Fruit fly (Drosophila melanogaster) whole organism, embryonic: ENCODE data around the gene CG14095.

Experiments used
- Bgb ChIP-seq: fragments of 200-800 bp; sonication (Bioruptor generic); IDR thresholded peaks from 2 replicates; pipeline ENCODE4 v1.3.6; 2022; ENCODE audit warnings: missing biosample characterization, missing genetic modification characterization; ENCODE audit not compliant: partially characterized antibody
- CG11093 ChIP-seq: fragments of 200-800 bp; sonication (Bioruptor generic); IDR thresholded peaks from 3 replicates; pipeline ENCODE4 v1.3.6; 2022; ENCODE audit warnings: missing biosample characterization, missing genetic modification characterization
- CG12236 ChIP-seq: fragments of 200-800 bp; sonication (Bioruptor generic); optimal IDR thresholded peaks from 2 replicates; lab custom pipeline; 2016; ENCODE audit warnings: missing biosample characterization, missing genetic modification characterization
- CG15696 ChIP-seq: fragments of 200-800 bp; sonication (Bioruptor generic); optimal IDR thresholded peaks from 2 replicates; lab custom pipeline; 2019; ENCODE audit warnings: missing biosample characterization, mild to moderate bottlenecking, missing genetic modification characterization, moderate library complexity
- CG1603 ChIP-seq: fragments of 200-800 bp; sonication (Bioruptor generic); optimal IDR thresholded peaks from 2 replicates; lab custom pipeline; 2019; ENCODE audit warnings: missing biosample characterization, mild to moderate bottlenecking, missing genetic modification characterization, moderate library complexity
- CG16815 ChIP-seq: fragments of 200-800 bp; sonication (Bioruptor generic); optimal IDR thresholded peaks from 3 replicates; lab custom pipeline; 2017; ENCODE audit warnings: missing biosample characterization, mild to moderate bottlenecking, missing genetic modification characterization
- CG17361 ChIP-seq: fragments of 200-800 bp; sonication (Bioruptor generic); IDR thresholded peaks from 3 replicates; pipeline ENCODE4 v1.3.6; 2022; ENCODE audit warnings: missing biosample characterization, missing genetic modification characterization
- CG30431 ChIP-seq: fragments of 200-800 bp; sonication (Bioruptor generic); optimal IDR thresholded peaks from 2 replicates; lab custom pipeline; 2017; ENCODE audit warnings: missing biosample characterization, missing genetic modification characterization
- CG31224 ChIP-seq: fragments of 200-800 bp; sonication (Bioruptor generic); IDR thresholded peaks from 2 replicates; pipeline ENCODE4 v1.3.6; 2022; ENCODE audit warnings: missing biosample characterization, missing genetic modification characterization
- CG31441 ChIP-seq: fragments of 200-800 bp; sonication (Bioruptor generic); IDR thresholded peaks from 2 replicates; pipeline ENCODE4 v1.3.6; 2022; ENCODE audit warnings: missing biosample characterization, missing genetic modification characterization
- CG4730 ChIP-seq: fragments of 200-800 bp; sonication (Bioruptor generic); IDR thresholded peaks from 2 replicates; pipeline ENCODE4 v1.3.6; 2022; ENCODE audit warnings: missing biosample characterization, missing genetic modification characterization
- CG6689 ChIP-seq: fragments of 200-800 bp; sonication (Bioruptor generic); IDR thresholded peaks from 2 replicates; pipeline ENCODE4 v1.3.6; 2022; ENCODE audit warnings: missing biosample characterization, missing genetic modification characterization
- CG9215 ChIP-seq: fragments of 200-800 bp; sonication (Bioruptor generic); IDR thresholded peaks from 2 replicates; pipeline ENCODE4 v1.3.6; 2022; ENCODE audit warnings: missing biosample characterization, missing genetic modification characterization
- CG9609 ChIP-seq: fragments of 200-800 bp; sonication (Bioruptor generic); optimal IDR thresholded peaks from 3 replicates; lab custom pipeline; 2016; ENCODE audit warnings: missing biosample characterization, missing genetic modification characterization
- CoRest ChIP-seq: fragments of 200-800 bp; sonication (Bioruptor generic); optimal IDR thresholded peaks from 3 replicates; lab custom pipeline; 2018; ENCODE audit warnings: missing biosample characterization, mild to moderate bottlenecking, missing genetic modification characterization, moderate library complexity
- Dp ChIP-seq: fragments of 200-800 bp; sonication (Bioruptor generic); optimal IDR thresholded peaks from 2 replicates; lab custom pipeline; 2018; ENCODE audit warnings: missing biosample characterization, mild to moderate bottlenecking, missing genetic modification characterization, moderate library complexity
- E2f2 ChIP-seq: fragments of 200-800 bp; sonication (Bioruptor generic); IDR thresholded peaks from 2 replicates; pipeline ENCODE4 v1.3.6; 2022; ENCODE audit warnings: missing biosample characterization, missing genetic modification characterization
- Ets65A ChIP-seq: fragments of 200-800 bp; sonication (Bioruptor generic); peaks from one replicate; lab custom pipeline; 2016; ENCODE audit warnings: missing biosample characterization, missing genetic modification characterization
- H2.0 ChIP-seq: fragments of 200-800 bp; sonication (Bioruptor generic); IDR thresholded peaks from 2 replicates; pipeline ENCODE4 v1.3.6; 2022; ENCODE audit warnings: missing biosample characterization, missing genetic modification characterization
- HLH4C ChIP-seq: fragments of 200-800 bp; sonication (Bioruptor generic); IDR thresholded peaks from 3 replicates; pipeline ENCODE4 v1.3.6; 2022; ENCODE audit warnings: missing biosample characterization, missing genetic modification characterization; ENCODE audit not compliant: partially characterized antibody
- MBD-R2 ChIP-seq: fragments of 200-800 bp; sonication (Bioruptor generic); IDR thresholded peaks from 2 replicates; pipeline ENCODE4 v1.3.6; 2022; ENCODE audit warnings: missing biosample characterization, missing genetic modification characterization
- Max ChIP-seq: fragments of 200-800 bp; sonication (Bioruptor generic); optimal IDR thresholded peaks from 2 replicates; lab custom pipeline; 2016; ENCODE audit warnings: missing biosample characterization, mild to moderate bottlenecking, missing genetic modification characterization
- Oli ChIP-seq: fragments of 200-800 bp; sonication (Bioruptor generic); optimal IDR thresholded peaks from 2 replicates; lab custom pipeline; 2018; ENCODE audit warnings: missing biosample characterization, mild to moderate bottlenecking, missing genetic modification characterization, moderate library complexity
- Sox102F ChIP-seq: fragments of 200-800 bp; sonication (Bioruptor generic); optimal IDR thresholded peaks from 2 replicates; lab custom pipeline; 2018; ENCODE audit warnings: missing biosample characterization, mild to moderate bottlenecking, missing genetic modification characterization, moderate library complexity
- Vsx1 ChIP-seq: fragments of 200-800 bp; sonication (Bioruptor generic); optimal IDR thresholded peaks from 2 replicates; lab custom pipeline; 2017; ENCODE audit warnings: missing biosample characterization, mild to moderate bottlenecking, missing genetic modification characterization, missing genetic modification reagents
- az2 ChIP-seq: fragments of 200-800 bp; sonication (Bioruptor generic); optimal IDR thresholded peaks from 3 replicates; lab custom pipeline; 2016; ENCODE audit warnings: missing biosample characterization, missing genetic modification characterization
- bigmax ChIP-seq: fragments of 200-800 bp; sonication (Bioruptor generic); optimal IDR thresholded peaks from 2 replicates; lab custom pipeline; 2018; ENCODE audit warnings: missing biosample characterization, mild to moderate bottlenecking, missing genetic modification characterization
- chn ChIP-seq: fragments of 200-800 bp; sonication (Bioruptor generic); optimal IDR thresholded peaks from 2 replicates; lab custom pipeline; 2016; ENCODE audit warnings: missing biosample characterization, missing genetic modification characterization
- crp ChIP-seq, 2 experiments: fragments of 200-800 bp; sonication (Bioruptor generic); optimal IDR thresholded peaks; 2 replicates in 1 of 2; 3 replicates in 1 of 2; lab custom pipeline; 2017; ENCODE audit warnings: missing biosample characterization in 2 of 2, missing genetic modification characterization in 2 of 2, mild to moderate bottlenecking in 1 of 2, moderate library complexity in 1 of 2
- cwo ChIP-seq: fragments of 200-800 bp; sonication (Bioruptor generic); optimal IDR thresholded peaks from 3 replicates; lab custom pipeline; 2017; ENCODE audit warnings: missing biosample characterization, missing genetic modification characterization, mild to moderate bottlenecking, moderate library complexity, missing genetic modification reagents
- dysf ChIP-seq: fragments of 200-800 bp; sonication (Bioruptor generic); IDR thresholded peaks from 3 replicates; pipeline ENCODE4 v1.3.6; 2022; ENCODE audit warnings: missing biosample characterization, missing genetic modification characterization
- esg ChIP-seq: fragments of 200-800 bp; sonication (Bioruptor generic); conservative IDR thresholded peaks from 2 replicates; pipeline ENCODE4 v1.3.6; 2022; ENCODE audit warnings: missing biosample characterization, missing genetic modification characterization
- ewg ChIP-seq: fragments of 200-800 bp; sonication (Bioruptor generic); optimal IDR thresholded peaks from 3 replicates; lab custom pipeline; 2017; ENCODE audit warnings: mild to moderate bottlenecking, missing biosample characterization, missing genetic modification reagents, missing genetic modification characterization
- fru ChIP-seq: fragments of >200 bp; optimal IDR thresholded peaks from 2 replicates; lab custom pipeline; 2017
- her ChIP-seq: fragments of 200-800 bp; sonication (Bioruptor generic); optimal IDR thresholded peaks from 2 replicates; lab custom pipeline; 2016; ENCODE audit warnings: missing biosample characterization, missing genetic modification characterization
- jumu ChIP-seq: fragments of 200-800 bp; sonication (Bioruptor generic); optimal IDR thresholded peaks from 3 replicates; lab custom pipeline; 2016; ENCODE audit warnings: missing biosample characterization, missing genetic modification characterization
- knrl ChIP-seq: fragments of 200-800 bp; sonication (Bioruptor generic); IDR thresholded peaks from 3 replicates; pipeline ENCODE4 v1.3.6; 2022; ENCODE audit warnings: missing biosample characterization, missing genetic modification characterization; ENCODE audit not compliant: partially characterized antibody
- lov ChIP-seq, 2 experiments: fragments of 200-800 bp in 1 of 2; fragments of >200 bp in 1 of 2; sonication (Bioruptor generic) in 1 of 2; IDR thresholded peaks in 1 of 2; optimal IDR thresholded peaks in 1 of 2; 2 replicates in 1 of 2; 3 replicates in 1 of 2; pipeline versions ENCODE4 v1.3.6 to Lab custom; 2017 to 2022; ENCODE audit warnings: missing biosample characterization in 1 of 2, missing genetic modification characterization in 1 of 2
- mld ChIP-seq: fragments of 200-800 bp; sonication (Bioruptor generic); IDR thresholded peaks from 3 replicates; pipeline ENCODE4 v1.3.6; 2022; ENCODE audit warnings: missing biosample characterization, missing genetic modification characterization; ENCODE audit not compliant: partially characterized antibody
- nmo ChIP-seq: fragments of 200-800 bp; sonication (Bioruptor generic); optimal IDR thresholded peaks from 2 replicates; lab custom pipeline; 2018; ENCODE audit warnings: missing biosample characterization, mild to moderate bottlenecking, missing genetic modification characterization, moderate library complexity
- phol ChIP-seq: fragments of 200-800 bp; sonication (Bioruptor generic); optimal IDR thresholded peaks from 3 replicates; lab custom pipeline; 2018; ENCODE audit warnings: missing biosample characterization, mild to moderate bottlenecking, missing genetic modification characterization, moderate library complexity
- row ChIP-seq: fragments of 200-800 bp; sonication (Bioruptor generic); IDR thresholded peaks from 3 replicates; pipeline ENCODE4 v1.3.6; 2022; ENCODE audit warnings: missing biosample characterization, missing genetic modification characterization
- sens ChIP-seq: fragments of 200-800 bp; sonication (Bioruptor generic); peaks from one replicate; lab custom pipeline; 2016; ENCODE audit warnings: missing biosample characterization, missing genetic modification characterization
- tgo ChIP-seq: fragments of 200-800 bp; sonication (Bioruptor generic); IDR thresholded peaks from 3 replicates; pipeline ENCODE4 v1.3.6; 2022; ENCODE audit warnings: missing biosample characterization, missing genetic modification characterization
- tio ChIP-seq: fragments of 200-800 bp; sonication (Bioruptor generic); optimal IDR thresholded peaks from 2 replicates; lab custom pipeline; 2017; ENCODE audit warnings: missing biosample characterization, missing genetic modification characterization, inconsistent platforms
- zen ChIP-seq: fragments of 200-800 bp; sonication (Bioruptor generic); optimal IDR thresholded peaks from 3 replicates; lab custom pipeline; 2018; ENCODE audit warnings: missing biosample characterization, mild to moderate bottlenecking, missing genetic modification characterization, moderate library complexity
- zf30C ChIP-seq: fragments of 200-800 bp; sonication (Bioruptor generic); optimal IDR thresholded peaks from 3 replicates; lab custom pipeline; 2018; ENCODE audit warnings: missing biosample characterization, mild to moderate bottlenecking, missing genetic modification characterization

CG14095 gene

DNA sequence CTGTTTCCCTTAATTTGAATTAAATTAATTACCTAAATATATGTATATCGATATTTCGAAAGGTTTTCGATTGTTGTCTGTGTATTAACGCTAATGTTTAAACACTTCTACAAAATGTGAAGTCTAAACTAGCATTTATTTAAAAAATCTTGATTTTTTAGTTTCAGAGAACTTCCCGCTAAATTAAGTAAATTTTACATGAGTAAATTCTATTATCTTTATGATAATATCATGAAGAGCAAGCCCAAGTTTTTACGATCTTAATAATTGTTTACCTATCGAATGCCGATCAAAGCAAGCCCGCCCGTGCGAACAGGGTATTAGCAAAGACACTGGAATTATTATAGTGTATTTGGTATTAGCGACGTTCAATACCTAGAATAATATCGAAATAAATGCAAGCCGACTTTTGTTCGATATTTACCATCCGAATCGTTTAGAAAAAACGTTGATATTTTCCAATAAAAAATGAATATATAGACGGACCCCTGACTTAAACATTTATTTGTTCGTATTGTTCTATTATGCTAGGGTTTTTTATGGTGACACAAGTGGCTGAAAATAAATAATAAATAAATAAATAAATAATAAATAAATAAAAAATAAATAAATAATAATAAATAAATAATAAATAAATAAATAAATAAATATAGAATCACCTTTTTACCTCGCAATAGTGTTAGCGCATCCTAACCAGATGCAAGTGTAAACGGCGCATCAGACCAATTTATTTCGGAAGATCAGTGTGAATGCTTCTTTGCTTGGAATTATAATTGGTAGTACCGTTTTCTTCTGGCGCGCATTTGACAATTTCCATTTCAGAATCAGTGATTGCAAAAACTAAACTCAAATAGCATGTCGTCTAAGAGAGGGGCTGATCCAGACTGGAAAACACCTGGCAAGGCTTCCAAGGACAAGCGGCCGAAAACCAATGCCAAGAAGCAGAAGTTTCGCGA lies 17.9 kb downstream of the CG14095 start, which contains the start of the genes CG33062 and Chd3 (continued):
- TF ChIP-seq Bgb (GFP tag; lab: Robert Waterston, UW), result 0 out of 2 replicates have a peak, but pooled peaks have one; percentile 22
- no peak for TF ChIP-seq cwo
- peak; percentile 22 for TF ChIP-seq Dp (GFP tag; lab: Kevin White, UChicago)
- 0 out of 2 replicates have a peak, but pooled peaks have one; percentile 40 for TF ChIP-seq CG9215 (GFP tag; lab: Robert Waterston, UW)
- TF ChIP-seq CG4730 (GFP tag; lab: Robert Waterston, UW), result 0 out of 2 replicates have a peak, but pooled peaks have one; percentile 9
- TF ChIP-seq MBD-R2, result peak; percentile 32; the same call in 1 of the 2 replicates
- TF ChIP-seq lov (optimal IDR thresholded peaks at IDR 0.05; lab: Kevin White, UChicago), result no peak
- TF ChIP-seq lov (GFP tag; IDR thresholded peaks at IDR 0.05; lab: Robert Waterston, UW), result no peak
- no peak for TF ChIP-seq Max (GFP tag; lab: Kevin White, UChicago)
- TF ChIP-seq nmo, result peak; percentile 69
- peak; percentile 60 for TF ChIP-seq CoRest (tag; lab: Kevin White, UChicago)
- TF ChIP-seq row (GFP tag; lab: Robert Waterston, UW), result peak; percentile 79
- peak; percentile 19 for TF ChIP-seq Oli
- TF ChIP-seq az2, result peak; percentile 13
- 0 out of 2 replicates have a peak, but pooled peaks have one; percentile 20 for TF ChIP-seq CG6689 (GFP tag; lab: Robert Waterston, UW)
- peak; percentile 75; the same call in 2 of the 3 replicates for TF ChIP-seq CG17361 (GFP tag; lab: Robert Waterston, UW)
- TF ChIP-seq CG31441 (GFP tag; lab: Robert Waterston, UW), result no peak
- TF ChIP-seq crp (GFP tag; optimal IDR thresholded peaks at IDR 0.05; lab: Kevin White, UChicago), result no peak
- no peak for TF ChIP-seq tio (GFP tag; lab: Kevin White, UChicago)
- TF ChIP-seq tgo (GFP tag; lab: Robert Waterston, UW), result no peak
- TF ChIP-seq CG30431 (GFP tag; lab: Kevin White, UChicago), result peak; percentile 53
- TF ChIP-seq H2.0 (GFP tag; lab: Robert Waterston, UW), result no peak
- TF ChIP-seq chn (GFP tag; lab: Kevin White, UChicago), result no peak
- TF ChIP-seq esg (GFP tag; lab: Robert Waterston, UW), result 0 out of 2 replicates have a peak, but pooled peaks have one; percentile 25
- TF ChIP-seq zf30C (GFP tag; lab: Kevin White, UChicago), result peak; percentile 2
- peak; percentile 57; the same call in 2 of the 3 replicates for TF ChIP-seq knrl (GFP tag; lab: Robert Waterston, UW)
- peak; percentile 44; the same call in 1 of the 3 replicates for TF ChIP-seq dysf
- peak; percentile 60 for TF ChIP-seq phol (tag; lab: Kevin White, UChicago)
- TF ChIP-seq fru, result no peak
- peak; percentile 16 for TF ChIP-seq ewg (GFP tag; lab: Kevin White, UChicago)
- TF ChIP-seq E2f2 (GFP tag; lab: Robert Waterston, UW), result peak; percentile 53
- peak; percentile 18 for TF ChIP-seq zen (tag; lab: Kevin White, UChicago)
- TF ChIP-seq Ets65A, result peak; percentile 94
- TF ChIP-seq mld (GFP tag; lab: Robert Waterston, UW), result 0 out of 3 replicates have a peak, but pooled peaks have one; percentile 12
- peak; percentile 10 for TF ChIP-seq CG16815 (GFP tag; lab: Kevin White, UChicago)
- TF ChIP-seq Vsx1, result no peak
- TF ChIP-seq bigmax (GFP tag; lab: Kevin White, UChicago), result no peak
- no peak for TF ChIP-seq her (GFP tag; lab: Kevin White, UChicago)
- TF ChIP-seq CG11093 (GFP tag; lab: Robert Waterston, UW), result peak; percentile 40; the same call in 1 of the 3 replicates
- TF ChIP-seq CG15696, result peak; percentile 29
- TF ChIP-seq jumu (GFP tag; lab: Kevin White, UChicago), result peak; percentile 7
- peak; percentile 32; the same call in 1 of the 3 replicates for TF ChIP-seq HLH4C (GFP tag; lab: Robert Waterston, UW)
- TF ChIP-seq Sox102F, result peak; percentile 21
- peak; percentile 72 for TF ChIP-seq sens
- TF ChIP-seq CG12236, result no peak
- TF ChIP-seq CG9609 (GFP tag; lab: Kevin White, UChicago), result no peak
- peak; percentile 45 for TF ChIP-seq CG1603
- TF ChIP-seq CG31224 (GFP tag; lab: Robert Waterston, UW), result peak; percentile 22; the same call in 1 of the 2 replicates
